Fruit fly (Drosophila melanogaster) whole organism, wandering third instar larva: Measurements from ENCODE around the gene Ir68b.

Source experiments
- Abd-B ChIP-seq: fragments of >200 bp; optimal IDR thresholded peaks from 2 replicates; lab custom pipeline; 2017; ENCODE audit warnings: missing biosample characterization, missing genetic modification characterization
- CG32264 ChIP-seq: fragments of 200-800 bp; sonication (Bioruptor generic); optimal IDR thresholded peaks from 2 replicates; lab custom pipeline; 2016; ENCODE audit warnings: missing biosample characterization, missing genetic modification characterization
- CG9705 ChIP-seq: fragments of 200-800 bp; sonication (Bioruptor generic); optimal IDR thresholded peaks from 2 replicates; lab custom pipeline; 2018; ENCODE audit warnings: missing biosample characterization, mild to moderate bottlenecking, missing genetic modification characterization
- CrebA ChIP-seq: fragments of 200-800 bp; sonication (Bioruptor generic); optimal IDR thresholded peaks from 2 replicates; lab custom pipeline; 2016; ENCODE audit warnings: missing biosample characterization, mild to moderate bottlenecking, missing genetic modification characterization, borderline replicate concordance
- Dfd ChIP-seq: fragments of >200 bp; optimal IDR thresholded peaks from 2 replicates; lab custom pipeline; 2017; ENCODE audit warnings: missing biosample characterization, missing genetic modification characterization
- Dif ChIP-seq: fragments of 200-275, 200-300 bp; sonication (Bioruptor generic); optimal IDR thresholded peaks from 2 replicates; lab custom pipeline; 2018; ENCODE audit warnings: missing biosample characterization, missing genetic modification characterization; ENCODE audit not compliant: partially characterized antibody
- GATAd ChIP-seq: sonication (Bioruptor generic); optimal IDR thresholded peaks from 2 replicates; lab custom pipeline; 2016; ENCODE audit warnings: missing biosample characterization, missing genetic modification characterization
- HLH106 ChIP-seq: fragments of 200-800 bp; optimal IDR thresholded peaks from 3 replicates; lab custom pipeline; 2019; ENCODE audit warnings: missing biosample characterization, mild to moderate bottlenecking, missing genetic modification characterization, moderate library complexity
- Hnf4 ChIP-seq: fragments of 200-800 bp; sonication (Bioruptor generic); optimal IDR thresholded peaks from 2 replicates; lab custom pipeline; 2016; ENCODE audit warnings: missing biosample characterization, mild to moderate bottlenecking, missing genetic modification characterization
- Hr78 ChIP-seq: fragments of >200 bp; optimal IDR thresholded peaks from 2 replicates; lab custom pipeline; 2017; ENCODE audit warnings: missing biosample characterization, missing genetic modification characterization
- Hr83 ChIP-seq: fragments of 200-300 bp; sonication (Bioruptor generic); optimal IDR thresholded peaks from 2 replicates; lab custom pipeline; 2016; ENCODE audit warnings: missing biosample characterization, mild to moderate bottlenecking, missing genetic modification characterization, moderate library complexity; ENCODE audit not compliant: poor library complexity, severe bottlenecking
- Jra ChIP-seq: sonication (Bioruptor generic); optimal IDR thresholded peaks from 2 replicates; lab custom pipeline; 2016; ENCODE audit warnings: missing biosample characterization, missing genetic modification characterization
- Mio ChIP-seq: sonication (Bioruptor generic); optimal IDR thresholded peaks from 2 replicates; lab custom pipeline; 2016; ENCODE audit warnings: missing biosample characterization, missing genetic modification characterization
- Myc ChIP-seq: fragments of >200 bp; optimal IDR thresholded peaks from 2 replicates; lab custom pipeline; 2017
- N ChIP-seq: fragments of >200 bp; optimal IDR thresholded peaks from 2 replicates; lab custom pipeline; 2018; ENCODE audit warnings: missing biosample characterization, missing external identifiers, missing genetic modification characterization
- OdsH ChIP-seq: fragments of 200-800 bp; sonication (Bioruptor generic); optimal IDR thresholded peaks from 2 replicates; lab custom pipeline; 2016; ENCODE audit warnings: missing biosample characterization, mild to moderate bottlenecking, missing genetic modification characterization
- Rel ChIP-seq, 2 experiments: fragments of 200-800 bp; sonication (Bioruptor generic) in 1 of 2; optimal IDR thresholded peaks; 2 replicates in 1 of 2; 3 replicates in 1 of 2; lab custom pipeline; 2016 to 2019; ENCODE audit warnings: mild to moderate bottlenecking in 2 of 2, missing biosample characterization in 2 of 2, missing genetic modification characterization in 2 of 2, moderate library complexity in 1 of 2
- Sp1 ChIP-seq: fragments of 200-800 bp; sonication (Bioruptor generic); optimal IDR thresholded peaks from 3 replicates; lab custom pipeline; 2019; ENCODE audit warnings: missing biosample characterization, mild to moderate bottlenecking, missing genetic modification characterization, moderate library complexity
- Vsx2 ChIP-seq: fragments of 200-300, 225-300 bp; sonication (Bioruptor generic); optimal IDR thresholded peaks from 2 replicates; lab custom pipeline; 2018; ENCODE audit warnings: missing biosample characterization, missing genetic modification characterization; ENCODE audit not compliant: partially characterized antibody
- br ChIP-seq: fragments of 200-800 bp; sonication (Bioruptor generic); optimal IDR thresholded peaks from 2 replicates; lab custom pipeline; 2016; ENCODE audit warnings: missing biosample characterization, missing genetic modification characterization
- brk ChIP-seq: fragments of 200-800 bp; sonication (Bioruptor generic); optimal IDR thresholded peaks from 2 replicates; lab custom pipeline; 2016; ENCODE audit warnings: missing biosample characterization, mild to moderate bottlenecking, missing genetic modification characterization
- dl ChIP-seq, 2 experiments: fragments of 175-275, 200-275 bp in 1 of 2; fragments of 200-275 bp in 1 of 2; sonication (Bioruptor generic); optimal IDR thresholded peaks; lab custom pipeline; 2018; ENCODE audit warnings: mild to moderate bottlenecking in 2 of 2, missing biosample characterization in 2 of 2, missing genetic modification characterization in 2 of 2, moderate library complexity in 2 of 2; ENCODE audit not compliant: partially characterized antibody in 2 of 2, insufficient read depth in 1 of 2
- dmrt93B ChIP-seq: fragments of 200-800 bp; sonication (Bioruptor generic); optimal IDR thresholded peaks from 2 replicates; lab custom pipeline; 2018; ENCODE audit warnings: missing biosample characterization, mild to moderate bottlenecking, missing genetic modification characterization
- dsf ChIP-seq: sonication (Bioruptor generic); optimal IDR thresholded peaks from 2 replicates; lab custom pipeline; 2016; ENCODE audit warnings: missing biosample characterization, missing genetic modification characterization, borderline replicate concordance
- ey ChIP-seq: fragments of 200-800 bp; sonication (Bioruptor generic); optimal IDR thresholded peaks from 2 replicates; lab custom pipeline; 2016; ENCODE audit warnings: missing biosample characterization, missing genetic modification characterization
- foxo ChIP-seq, 2 experiments: fragments of 200-800 bp; sonication (Bioruptor generic); optimal IDR thresholded peaks; 2 replicates in 1 of 2; 3 replicates in 1 of 2; lab custom pipeline; 2016 to 2017; ENCODE audit warnings: missing biosample characterization in 2 of 2, missing genetic modification characterization in 2 of 2
- fru ChIP-seq: fragments of 200-800 bp; sonication (Bioruptor generic); optimal IDR thresholded peaks from 3 replicates; lab custom pipeline; 2016; ENCODE audit warnings: missing biosample characterization, mild to moderate bottlenecking, missing genetic modification characterization
- h ChIP-seq: fragments of 200-800 bp; sonication (Bioruptor generic); optimal IDR thresholded peaks from 3 replicates; lab custom pipeline; 2016; ENCODE audit warnings: missing biosample characterization, mild to moderate bottlenecking, missing genetic modification characterization
- jim ChIP-seq: fragments of 175-275, 200-325 bp; sonication (Bioruptor generic); optimal IDR thresholded peaks from 2 replicates; lab custom pipeline; 2016; ENCODE audit warnings: missing biosample characterization, mild to moderate bottlenecking, missing genetic modification characterization
- lola ChIP-seq: fragments of >200 bp; optimal IDR thresholded peaks from 2 replicates; lab custom pipeline; 2017; ENCODE audit warnings: missing biosample characterization, missing genetic modification characterization
- pan ChIP-seq: fragments of >200 bp; optimal IDR thresholded peaks from 2 replicates; lab custom pipeline; 2017
- psq ChIP-seq: fragments of 200-800 bp; sonication (Bioruptor generic); optimal IDR thresholded peaks from 3 replicates; lab custom pipeline; 2017; ENCODE audit warnings: missing biosample characterization, mild to moderate bottlenecking, missing genetic modification characterization, moderate library complexity
- rgr ChIP-seq: fragments of 200-800 bp; sonication (Bioruptor generic); optimal IDR thresholded peaks from 3 replicates; lab custom pipeline; 2016; ENCODE audit warnings: missing biosample characterization, mild to moderate bottlenecking, missing genetic modification characterization
- sage ChIP-seq: fragments of 200-800 bp; sonication (Bioruptor generic); optimal IDR thresholded peaks from 2 replicates; lab custom pipeline; 2016; ENCODE audit warnings: missing biosample characterization, mild to moderate bottlenecking, missing genetic modification characterization
- sv ChIP-seq: fragments of 200-800 bp; sonication (Bioruptor generic); optimal IDR thresholded peaks from 3 replicates; lab custom pipeline; 2016; ENCODE audit warnings: missing biosample characterization, missing genetic modification characterization
- tai ChIP-seq: sonication (Bioruptor generic); optimal IDR thresholded peaks from 2 replicates; lab custom pipeline; 2016; ENCODE audit warnings: missing biosample characterization, missing genetic modification characterization
- usp ChIP-seq: fragments of >200 bp; optimal IDR thresholded peaks from 2 replicates; lab custom pipeline; 2017; ENCODE audit warnings: missing biosample characterization, missing genetic modification characterization
- woc ChIP-seq: sonication (Bioruptor generic); optimal IDR thresholded peaks from 2 replicates; lab custom pipeline; 2016; ENCODE audit warnings: missing biosample characterization, mild to moderate bottlenecking, missing genetic modification characterization

Ir68b gene

DNA sequence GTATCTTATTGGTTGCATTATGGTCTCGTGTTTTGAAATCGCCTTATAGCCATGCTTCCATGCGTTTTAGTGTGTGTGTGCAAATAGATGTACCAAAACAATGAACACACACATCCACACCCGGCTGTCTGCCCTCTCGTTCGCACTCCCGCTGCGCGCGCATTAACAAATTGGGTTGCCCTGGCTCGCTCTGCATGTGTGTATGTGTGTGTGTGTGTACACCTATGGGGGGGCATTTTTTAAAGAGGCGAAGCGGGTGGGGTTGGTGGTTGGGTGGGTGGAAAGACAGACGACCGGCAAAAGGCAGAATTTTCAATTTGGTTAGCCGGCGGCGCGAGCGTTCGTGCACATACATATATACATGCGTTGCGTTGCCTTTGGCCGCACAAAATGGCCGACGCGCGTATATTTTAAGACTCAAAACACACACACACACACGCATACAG is 3.0 kb downstream of the Ir68b start:
- TF ChIP-seq OdsH (no peak), Myc (lab: Kevin White, UChicago) (no peak), woc (GFP tag; lab: Kevin White, UChicago) (no peak), Rel (GFP tag; optimal IDR thresholded peaks at IDR 0.05; lab: Kevin White, UChicago) (no peak), Rel (tag; optimal IDR thresholded peaks at IDR 0.05; lab: Kevin White, UChicago) (peak; percentile 76), Vsx2 (GFP tag; lab: Kevin White, UChicago) (no peak), dmrt93B (no peak), pan (lab: Kevin White, UChicago) (no peak), Dif (GFP tag; lab: Kevin White, UChicago) (peak; percentile 73), h (peak; percentile 74), N (peak; percentile 93), HLH106 (tag; lab: Kevin White, UChicago) (peak; percentile 36), Jra (GFP tag; lab: Kevin White, UChicago) (no peak), Hr78 (GFP tag; lab: Kevin White, UChicago) (peak; percentile 68), jim (GFP tag; lab: Kevin White, UChicago) (no peak), CG9705 (GFP tag; lab: Kevin White, UChicago) (peak; percentile 6), sage (GFP tag; lab: Kevin White, UChicago) (no peak), lola (GFP tag; lab: Kevin White, UChicago) (no peak), Hr83 (GFP tag; lab: Kevin White, UChicago) (peak; percentile 87), foxo (GFP tag; optimal IDR thresholded peaks at IDR 0.05; lab: Kevin White, UChicago) (peak in 1 of 2 experiments; percentile 34), Sp1 (GFP tag; lab: Kevin White, UChicago) (peak; percentile 36), ey (GFP tag; lab: Kevin White, UChicago) (no peak), Mio (GFP tag; lab: Kevin White, UChicago) (no peak), dsf (GFP tag; lab: Kevin White, UChicago) (no peak), tai (GFP tag; lab: Kevin White, UChicago) (no peak), rgr (peak; percentile 54), dl (GFP tag; optimal IDR thresholded peaks at IDR 0.05; lab: Kevin White, UChicago; ENCODE audit: insufficient read depth in 1 of 2, partially characterized antibody in 2 of 2) (no peak), psq (GFP tag; lab: Kevin White, UChicago) (peak; percentile 47), usp (GFP tag; lab: Kevin White, UChicago) (no peak), sv (GFP tag; lab: Kevin White, UChicago) (no peak), CrebA (no peak), fru (GFP tag; lab: Kevin White, UChicago) (no peak), br (GFP tag; lab: Kevin White, UChicago) (no peak), GATAd (no peak), CG32264 (no peak), Dfd (no peak), brk (GFP tag; lab: Kevin White, UChicago) (no peak), Abd-B (GFP tag; lab: Kevin White, UChicago) (peak; percentile 58), Hnf4 (no peak)

- TF ChIP-seq Jra (GFP tag; lab: Kevin White, UChicago) (no peak), Dfd (peak; percentile 99)
Measured at dm6 chr3L:12122891-12123290, 4.3 kb downstream of the Ir68b start.

dm6 chr3L:12119875-12120485 is 7.2 kb downstream of the Ir68b start, which contains the start of gene CG11560:
Gene CG11560 (plus strand): TSS chr3L:12120019.
- no peak for TF ChIP-seq GATAd
- no peak for TF ChIP-seq Hnf4
